Worm (Caenorhabditis elegans) whole organism, midembryonic: ENCODE measurements around the gene smg-7.

Experiments used
- flt-1 ChIP-seq: fragments of 200-800 bp; sonication (Bioruptor generic); IDR thresholded peaks from 2 replicates; pipeline ENCODE4 v1.3.6; 2022; ENCODE audit warnings: missing genetic modification characterization, missing compliant biosample characterization
- klf-2 ChIP-seq: fragments of 200-800 bp; sonication (Bioruptor generic); conservative IDR thresholded peaks from 2 replicates; pipeline ENCODE4 v1.3.6; 2022; ENCODE audit warnings: missing genetic modification reagents, missing genetic modification characterization, missing compliant biosample characterization
- ref-1 ChIP-seq: fragments of 200-800 bp; sonication (Bioruptor generic); conservative IDR thresholded peaks from 2 replicates; pipeline ENCODE4 v1.3.6; 2022; ENCODE audit warnings: missing genetic modification reagents, missing genetic modification characterization, missing compliant biosample characterization
- tab-1 ChIP-seq: fragments of 200-800 bp; sonication (Bioruptor generic); IDR thresholded peaks from 2 replicates; pipeline ENCODE4 v1.3.6; 2022; ENCODE audit warnings: missing genetic modification characterization, missing compliant biosample characterization
- ztf-23 ChIP-seq: fragments of 200-800 bp; sonication (Bioruptor generic); IDR thresholded peaks from 2 replicates; pipeline ENCODE4 v1.3.6; 2022; ENCODE audit warnings: missing genetic modification reagents, missing genetic modification characterization, missing compliant biosample characterization

smg-7 gene

ce11 chrIV:6740190-6740589, 2.1 kb downstream of the smg-7 start, which contains the start of gene Y73B6A.3:
Gene Y73B6A.3, minus strand, starts transcription at chrIV:6740290.
- TF ChIP-seq tab-1 (GFP tag; lab: Robert Waterston, UW) (no peak), ztf-23 (GFP tag; lab: Robert Waterston, UW) (no peak), flt-1 (no peak), klf-2 (GFP tag; lab: Robert Waterston, UW) (no peak), ref-1 (GFP tag; lab: Robert Waterston, UW) (no peak)
